Worm (Caenorhabditis elegans) whole organism, L2 larva: ENCODE results near the gene pas-2.

Experiments used
- R02D3.7 ChIP-seq: fragments of 150-350 bp; optimal IDR thresholded peaks from 2 replicates; lab custom pipeline; 2014; ENCODE audit warnings: missing biosample characterization, missing genetic modification characterization
- blmp-1 ChIP-seq: sonication (generic microtip); optimal IDR thresholded peaks from 2 replicates; lab custom pipeline; 2017; ENCODE audit warnings: missing genetic modification characterization, mild to moderate bottlenecking, missing compliant biosample characterization, antibody characterized with exemption, moderate library complexity; ENCODE audit not compliant: insufficient read depth
- ceh-82 ChIP-seq: fragments of 150-350 bp; optimal IDR thresholded peaks from 2 replicates; lab custom pipeline; 2014; ENCODE audit warnings: missing biosample characterization, missing genetic modification characterization
- mbf-1 ChIP-seq: sonication (generic microtip); optimal IDR thresholded peaks from 2 replicates; lab custom pipeline; 2017; ENCODE audit warnings: missing biosample characterization, missing genetic modification characterization
- mdl-1 ChIP-seq, 2 experiments: fragments of 150-350 bp in 1 of 2; sonication (generic microtip) in 1 of 2; optimal IDR thresholded peaks; 2 replicates each; lab custom pipeline; 2017; ENCODE audit warnings: missing biosample characterization in 2 of 2, missing genetic modification characterization in 2 of 2
- nhr-23 ChIP-seq: fragments of 150-350 bp; optimal IDR thresholded peaks from 2 replicates; lab custom pipeline; 2014; ENCODE audit warnings: missing biosample characterization, missing genetic modification reagents, missing genetic modification characterization
- nhr-6 ChIP-seq: fragments of 150-350 bp; optimal IDR thresholded peaks from 2 replicates; lab custom pipeline; 2014; ENCODE audit warnings: missing biosample characterization, missing genetic modification characterization
- skn-1 ChIP-seq: sonication (generic microtip); optimal IDR thresholded peaks from 2 replicates; lab custom pipeline; 2017; ENCODE audit warnings: missing biosample characterization, missing genetic modification characterization
- unc-39 ChIP-seq: fragments of 150-350 bp; optimal IDR thresholded peaks from 2 replicates; lab custom pipeline; 2014; ENCODE audit warnings: missing biosample characterization, missing genetic modification characterization
- zag-1 ChIP-seq: fragments of 150-350 bp; optimal IDR thresholded peaks from 2 replicates; lab custom pipeline; 2014; ENCODE audit warnings: missing biosample characterization, missing genetic modification characterization
- ztf-11 ChIP-seq: sonication (generic microtip); optimal IDR thresholded peaks from 2 replicates; lab custom pipeline; 2017; ENCODE audit warnings: missing biosample characterization, missing genetic modification characterization

DNA sequence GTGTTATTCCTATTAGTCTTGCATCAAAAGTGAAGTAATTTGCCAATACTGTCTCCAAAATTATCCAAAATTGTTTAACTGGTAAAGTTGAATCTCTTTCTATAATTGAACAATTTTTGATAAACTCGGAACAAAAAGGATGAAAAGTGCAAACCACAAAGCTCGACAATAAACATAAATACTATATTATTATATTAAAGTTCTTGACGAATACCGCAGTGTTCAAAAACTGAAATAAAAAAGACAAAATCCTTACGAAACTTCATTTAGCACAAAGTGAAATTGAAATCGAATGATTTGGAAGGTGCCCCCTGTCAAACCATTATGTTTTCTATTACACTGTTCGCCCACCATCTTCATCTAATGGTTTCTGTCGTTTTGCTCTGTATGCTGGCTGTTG is 28.8 kb upstream of the pas-2 start, which contains the start of gene ZC302.3:
- TF ChIP-seq mdl-1 (tag; optimal IDR thresholded peaks at IDR 0.05; lab: Kevin White, UChicago) (no peak), blmp-1 (no peak), nhr-23 (tag; lab: Kevin White, UChicago) (no peak), ceh-82 (tag; lab: Kevin White, UChicago) (no peak), unc-39 (no peak), mbf-1 (tag; lab: Kevin White, UChicago) (no peak), nhr-6 (no peak), skn-1 (tag; lab: Kevin White, UChicago) (no peak), ztf-11 (tag; lab: Kevin White, UChicago) (no peak), R02D3.7 (tag; lab: Kevin White, UChicago) (no peak), zag-1 (tag; lab: Kevin White, UChicago) (no peak)
